Fruit fly (Drosophila melanogaster) whole organism, pupa: Measurements from ENCODE around the gene Nup160.
A peak's percentile ranks its signal among the peaks of the same experiment; 100 is the strongest.

Experiments
- CG12605 ChIP-seq: fragments of 200-800 bp; sonication (Bioruptor generic); IDR thresholded peaks from 2 replicates; pipeline ENCODE4 v1.3.6; 2022; ENCODE audit warnings: missing biosample characterization, missing genetic modification characterization
- CG13204 ChIP-seq: fragments of 200-800 bp; sonication (Bioruptor generic); optimal IDR thresholded peaks from 2 replicates; lab custom pipeline; 2018; ENCODE audit warnings: missing biosample characterization, mild to moderate bottlenecking, missing genetic modification characterization, moderate library complexity
- CG14655 ChIP-seq: fragments of 200-800 bp; sonication (Bioruptor generic); optimal IDR thresholded peaks from 3 replicates; lab custom pipeline; 2017; ENCODE audit warnings: mild to moderate bottlenecking, missing biosample characterization, missing genetic modification reagents, missing genetic modification characterization
- CG15710 ChIP-seq: fragments of 200-800 bp; sonication (Bioruptor generic); optimal IDR thresholded peaks from 2 replicates; lab custom pipeline; 2018; ENCODE audit warnings: missing biosample characterization, mild to moderate bottlenecking, missing genetic modification characterization, moderate library complexity
- CG17806 ChIP-seq: fragments of 200-800 bp; sonication (Bioruptor generic); optimal IDR thresholded peaks from 2 replicates; lab custom pipeline; 2018; ENCODE audit warnings: missing biosample characterization, mild to moderate bottlenecking, missing genetic modification characterization, moderate library complexity
- CG4496 ChIP-seq: fragments of 200-800 bp; sonication (Bioruptor generic); IDR thresholded peaks from 3 replicates; pipeline ENCODE4 v1.3.6; 2022; ENCODE audit warnings: missing biosample characterization, missing genetic modification characterization
- CG8159 ChIP-seq: fragments of 200-800 bp; sonication (Bioruptor generic); optimal IDR thresholded peaks from 3 replicates; lab custom pipeline; 2018; ENCODE audit warnings: missing biosample characterization, mild to moderate bottlenecking, missing genetic modification characterization, moderate library complexity
- CG8301 ChIP-seq: fragments of 200-800 bp; sonication (Bioruptor generic); optimal IDR thresholded peaks from 2 replicates; lab custom pipeline; 2018; ENCODE audit warnings: missing biosample characterization, mild to moderate bottlenecking, missing genetic modification characterization
- EcR ChIP-seq: fragments of 200-800 bp; sonication (Bioruptor generic); optimal IDR thresholded peaks from 3 replicates; lab custom pipeline; 2019; ENCODE audit warnings: missing biosample characterization, missing genetic modification characterization, mild to moderate bottlenecking, moderate library complexity, missing genetic modification reagents
- Ets98B ChIP-seq: fragments of 200-800 bp; sonication (Bioruptor generic); IDR thresholded peaks from 2 replicates; pipeline ENCODE4 v1.3.6; 2022; ENCODE audit warnings: missing biosample characterization, missing genetic modification characterization
- Pif1A ChIP-seq: fragments of 200-800 bp; sonication (Bioruptor generic); optimal IDR thresholded peaks from 3 replicates; lab custom pipeline; 2016; ENCODE audit warnings: missing biosample characterization, missing genetic modification characterization
- Pif1B ChIP-seq: fragments of 200-800 bp; sonication (Bioruptor generic); optimal IDR thresholded peaks from 3 replicates; lab custom pipeline; 2016; ENCODE audit warnings: missing biosample characterization, missing genetic modification characterization
- fd96Ca ChIP-seq: fragments of 200-800 bp; sonication (Bioruptor generic); IDR thresholded peaks from 3 replicates; pipeline ENCODE4 v1.3.6; 2022; ENCODE audit warnings: missing biosample characterization, missing genetic modification characterization
- gl ChIP-seq: fragments of 200-800 bp; sonication (Bioruptor generic); optimal IDR thresholded peaks from 2 replicates; lab custom pipeline; 2018; ENCODE audit warnings: missing biosample characterization, mild to moderate bottlenecking, missing genetic modification characterization

DNA sequence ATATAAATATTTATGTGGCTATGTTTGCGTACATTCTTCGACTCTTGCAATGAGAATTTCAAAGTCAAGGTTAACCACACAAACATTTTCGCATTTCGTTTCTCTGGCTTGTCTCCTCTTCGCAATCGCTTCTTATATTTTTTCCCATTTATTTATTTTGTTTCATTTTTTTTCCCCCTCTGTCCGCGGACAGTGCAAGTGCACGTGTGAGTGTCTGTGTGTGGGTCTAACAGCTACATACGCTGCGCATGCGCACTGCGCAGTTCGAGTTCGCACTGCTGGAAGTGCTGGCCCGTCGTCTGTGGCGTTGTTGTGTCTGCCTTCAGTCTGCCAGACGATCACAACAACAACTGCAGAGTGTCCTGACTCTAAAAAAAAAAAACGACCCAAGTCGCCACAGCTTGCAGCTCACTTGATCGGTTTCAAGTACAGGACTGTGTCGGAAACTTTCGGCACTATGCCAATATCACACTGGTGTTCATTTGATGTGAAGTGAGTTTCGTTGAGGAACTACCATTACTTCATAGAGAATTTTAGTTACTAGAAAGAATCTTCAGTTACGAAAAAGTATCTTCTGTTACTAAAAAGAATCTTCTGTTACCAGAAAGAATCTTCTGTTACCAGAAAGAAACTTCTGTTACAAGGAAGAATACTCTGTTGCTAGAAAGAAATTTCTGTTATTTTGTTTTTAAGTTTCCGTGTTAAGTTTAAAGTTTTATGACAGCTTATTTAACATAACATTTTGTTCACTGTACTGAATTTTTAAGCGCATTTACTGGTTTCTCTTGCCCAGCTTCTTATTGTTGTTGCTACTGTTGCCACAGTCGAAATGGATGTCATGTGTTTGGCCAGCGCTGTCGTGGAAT is 52.0 kb downstream of the Nup160 start:
- TF ChIP-seq gl (tag; lab: Kevin White, UChicago) (peak; percentile 36), CG13204 (GFP tag; lab: Kevin White, UChicago) (peak; percentile 70), fd96Ca (GFP tag; lab: Robert Waterston, UW) (no peak), CG15710 (tag; lab: Kevin White, UChicago) (peak; percentile 24), CG4496 (GFP tag; lab: Robert Waterston, UW) (peak; percentile 79), CG17806 (no peak), CG8159 (tag; lab: Kevin White, UChicago) (no peak), EcR (GFP tag; lab: Kevin White, UChicago) (peak; percentile 59), Pif1B (GFP tag; lab: Kevin White, UChicago) (no peak), Ets98B (GFP tag; lab: Robert Waterston, UW) (no peak; the same call in 1 of the 2 replicates), CG14655 (no peak), CG8301 (no peak), CG12605 (GFP tag; lab: Robert Waterston, UW) (no peak), Pif1A (GFP tag; lab: Kevin White, UChicago) (no peak)
